Fruit fly (Drosophila melanogaster) ovary, adult (tissue): Measurements from ENCODE around the gene PLCXD.

ENCODE experiments used
- CG17801 ChIP-seq: fragments of 200-800 bp; optimal IDR thresholded peaks from 2 replicates; lab custom pipeline; 2019; ENCODE audit warnings: missing biosample characterization, mild to moderate bottlenecking, missing genetic modification characterization, moderate library complexity; ENCODE audit not compliant: partially characterized antibody

The PLCXD gene

dm6 chr2L:12040510-12040909, 8.7 kb upstream of the PLCXD start, which contains the start of gene CG6766:
TSS of gene CG6766 (minus strand) at chr2L:12040689.
- TF ChIP-seq CG17801 (GFP tag; lab: Kevin White, UChicago): peak; percentile 32

- TF ChIP-seq CG17801 (GFP tag; lab: Kevin White, UChicago): peak; percentile 88
Measured at dm6 chr2L:12044613-12045350, 4.4 kb upstream of the PLCXD start, which contains the start of gene CG6785. TSS of gene CG6785 (minus strand) at chr2L:12045200.

dm6 chr2L:12045578-12045940, 3.7 kb upstream of the PLCXD start:
- no peak for TF ChIP-seq CG17801 (GFP tag; lab: Kevin White, UChicago)

dm6 chr2L:12045941-12046855, 3.0 kb upstream of the PLCXD start, which contains the start of gene CG6770:
TSS of gene CG6770 (minus strand) at chr2L:12046118.
- peak; percentile 91 for TF ChIP-seq CG17801 (GFP tag; lab: Kevin White, UChicago)

dm6 chr2L:12046856-12047230, 2.4 kb upstream of the PLCXD start:
- no peak for TF ChIP-seq CG17801 (GFP tag; lab: Kevin White, UChicago)

dm6 chr2L:12048723-12049122, 495 bp upstream of the PLCXD start, which contains the start of gene Plzf:
TSS of gene Plzf (minus strand) at chr2L:12048918.
- TF ChIP-seq CG17801 (GFP tag; lab: Kevin White, UChicago): no peak

- TF ChIP-seq CG17801 (GFP tag; lab: Kevin White, UChicago): no peak
Measured at dm6 chr2L:12053365-12053764, 4.1 kb downstream of the PLCXD start.

- peak; percentile 31 for TF ChIP-seq CG17801 (GFP tag; lab: Kevin White, UChicago)
Measured at dm6 chr2L:12055837-12056388, 6.7 kb downstream of the PLCXD start, which contains the start of the genes JhI-21, RpL7-like and CG34164. TSS of gene JhI-21 (minus strand) at chr2L:12056042. TSS of gene RpL7-like (plus strand) at chr2L:12056326. TSS of gene CG34164 (plus strand) at chr2L:12056348.

- peak; percentile 19 for TF ChIP-seq CG17801 (GFP tag; lab: Kevin White, UChicago)
Measured at dm6 chr2L:12063035-12063434, 13.8 kb downstream of the PLCXD start, which contains the start of gene Rab3-GAP. TSS of gene Rab3-GAP (minus strand) at chr2L:12063184.

dm6 chr2L:12065683-12066386, 16.6 kb downstream of the PLCXD start:
- TF ChIP-seq CG17801 (GFP tag; lab: Kevin White, UChicago): no peak

- TF ChIP-seq CG17801 (GFP tag; lab: Kevin White, UChicago): no peak
Measured at dm6 chr2L:12066617-12067251, 17.5 kb downstream of the PLCXD start, which contains the start of gene firl. TSS of gene firl (minus strand) at chr2L:12066775.

- TF ChIP-seq CG17801 (GFP tag; lab: Kevin White, UChicago): no peak
Measured at dm6 chr2L:12075850-12076249, 26.6 kb downstream of the PLCXD start, which contains the start of gene CG14947. TSS of gene CG14947 (plus strand) at chr2L:12076100.

dm6 chr2L:12078123-12078658, 29.0 kb downstream of the PLCXD start:
- no peak for TF ChIP-seq CG17801 (GFP tag; lab: Kevin White, UChicago)
